Fruit fly (Drosophila melanogaster) whole organism, embryonic: ENCODE measurements around the gene ATPsynepsilonL.
A peak's percentile ranks its signal among the peaks of the same experiment; 100 is the strongest.

ENCODE experiments used
- Awh ChIP-seq: fragments of 200-800 bp; sonication (Bioruptor generic); IDR thresholded peaks from 2 replicates; pipeline ENCODE4, ENCODE4 v1.3.6; 2022; ENCODE audit warnings: missing biosample characterization, missing genetic modification characterization
- C15 ChIP-seq: fragments of 200-800 bp; sonication (Bioruptor generic); IDR thresholded peaks from 3 replicates; pipeline ENCODE4 v1.3.6; 2022; ENCODE audit warnings: missing biosample characterization, missing genetic modification characterization
- CG11247 ChIP-seq: fragments of 200-800 bp; sonication (Bioruptor generic); IDR thresholded peaks from 2 replicates; pipeline ENCODE4 v1.3.6; 2022; ENCODE audit warnings: missing biosample characterization, missing genetic modification characterization
- CG11456 ChIP-seq: fragments of 200-800 bp; sonication (Bioruptor generic); IDR thresholded peaks from 3 replicates; pipeline ENCODE4 v1.3.6; 2022; ENCODE audit warnings: missing biosample characterization, missing genetic modification characterization
- CG11695 ChIP-seq: fragments of 200-800 bp; sonication (Bioruptor generic); IDR thresholded peaks from 3 replicates; pipeline ENCODE4 v1.3.6; 2022; ENCODE audit warnings: missing biosample characterization, missing genetic modification characterization
- CG12219 ChIP-seq: fragments of 200-800 bp; sonication (Bioruptor generic); optimal IDR thresholded peaks from 3 replicates; lab custom pipeline; 2018; ENCODE audit warnings: missing biosample characterization, mild to moderate bottlenecking, missing genetic modification characterization
- CG14441 ChIP-seq: fragments of 200-800 bp; sonication (Bioruptor generic); IDR thresholded peaks from 2 replicates; pipeline ENCODE4 v1.3.6; 2022; ENCODE audit warnings: missing biosample characterization, missing genetic modification characterization
- CG1603 ChIP-seq: fragments of 200-800 bp; sonication (Bioruptor generic); optimal IDR thresholded peaks from 2 replicates; lab custom pipeline; 2019; ENCODE audit warnings: missing biosample characterization, mild to moderate bottlenecking, missing genetic modification characterization, moderate library complexity
- CG1647 ChIP-seq: fragments of 200-800 bp; sonication (Bioruptor generic); optimal IDR thresholded peaks from 3 replicates; lab custom pipeline; 2016; ENCODE audit warnings: missing biosample characterization, missing genetic modification characterization
- CG17186 ChIP-seq: fragments of 200-800 bp; sonication (Bioruptor generic); optimal IDR thresholded peaks from 3 replicates; lab custom pipeline; 2017; ENCODE audit warnings: missing biosample characterization, missing genetic modification reagents, missing genetic modification characterization
- CG17359 ChIP-seq: fragments of 200-800 bp; sonication (Bioruptor generic); optimal IDR thresholded peaks from 3 replicates; lab custom pipeline; 2018; ENCODE audit warnings: missing biosample characterization, mild to moderate bottlenecking, missing genetic modification characterization, moderate library complexity
- CG2129 ChIP-seq: fragments of 200-800 bp; sonication (Bioruptor generic); IDR thresholded peaks from 2 replicates; pipeline ENCODE4 v1.3.6; 2022; ENCODE audit warnings: missing biosample characterization, missing genetic modification characterization; ENCODE audit not compliant: partially characterized antibody
- CG30403 ChIP-seq: fragments of 200-800 bp; sonication (Bioruptor generic); optimal IDR thresholded peaks from 3 replicates; lab custom pipeline; 2016; ENCODE audit warnings: missing biosample characterization, missing genetic modification characterization
- CG33557 ChIP-seq: fragments of 200-800 bp; sonication (Bioruptor generic); optimal IDR thresholded peaks from 2 replicates; lab custom pipeline; 2019; ENCODE audit warnings: missing biosample characterization, mild to moderate bottlenecking, missing genetic modification characterization, moderate library complexity
- CG3995 ChIP-seq: fragments of 200-800 bp; sonication (Bioruptor generic); optimal IDR thresholded peaks from 3 replicates; lab custom pipeline; 2016; ENCODE audit warnings: missing biosample characterization, missing genetic modification characterization
- CG4282 ChIP-seq: fragments of 200-800 bp; sonication (Bioruptor generic); optimal IDR thresholded peaks from 2 replicates; lab custom pipeline; 2016; ENCODE audit warnings: missing biosample characterization, missing genetic modification characterization
- CG5953 ChIP-seq: fragments of 200-800 bp; sonication (Bioruptor generic); IDR thresholded peaks from 2 replicates; pipeline ENCODE4 v1.3.6; 2022; ENCODE audit warnings: missing biosample characterization, missing genetic modification characterization
- CG6791 ChIP-seq: fragments of 200-800 bp; sonication (Bioruptor generic); IDR thresholded peaks from 3 replicates; pipeline ENCODE4 v1.3.6; 2022; ENCODE audit warnings: missing biosample characterization, missing genetic modification characterization; ENCODE audit not compliant: partially characterized antibody
- CG7839 ChIP-seq: fragments of 200-800 bp; sonication (Bioruptor generic); optimal IDR thresholded peaks from 3 replicates; lab custom pipeline; 2018; ENCODE audit warnings: missing biosample characterization, mild to moderate bottlenecking, missing genetic modification characterization, moderate library complexity
- CG8290 ChIP-seq, 3 experiments: fragments of 200-800 bp; sonication (Bioruptor generic); optimal IDR thresholded peaks; 2 replicates each; lab custom pipeline; 2016 to 2019; ENCODE audit warnings: missing biosample characterization in 3 of 3, missing genetic modification characterization in 3 of 3, mild to moderate bottlenecking in 2 of 3, moderate library complexity in 1 of 3
- Dip2 ChIP-seq: fragments of 200-800 bp; sonication (Bioruptor generic); IDR thresholded peaks from 2 replicates; pipeline ENCODE4 v1.3.6; 2022; ENCODE audit warnings: missing biosample characterization, missing genetic modification characterization
- Dll ChIP-seq: fragments of 200-800 bp; sonication (Bioruptor generic); IDR thresholded peaks from 4 replicates; pipeline ENCODE4 v1.3.6; 2022; ENCODE audit warnings: missing biosample characterization, missing genetic modification characterization; ENCODE audit not compliant: partially characterized antibody
- H15 ChIP-seq: fragments of 200-800 bp; sonication (Bioruptor generic); IDR thresholded peaks from 3 replicates; pipeline ENCODE4 v1.3.6; 2022; ENCODE audit warnings: missing biosample characterization, missing genetic modification characterization
- Kr ChIP-seq: fragments of 200-800 bp; sonication (Bioruptor generic); optimal IDR thresholded peaks from 2 replicates; lab custom pipeline; 2017; ENCODE audit warnings: missing biosample characterization, mild to moderate bottlenecking, missing genetic modification characterization
- NC2β ChIP-seq: fragments of 200-800 bp; sonication (Bioruptor generic); optimal IDR thresholded peaks from 2 replicates; lab custom pipeline; 2016; ENCODE audit warnings: missing biosample characterization, missing genetic modification characterization
- Nf-YC ChIP-seq: fragments of 200-800 bp; optimal IDR thresholded peaks from 3 replicates; lab custom pipeline; 2019; ENCODE audit warnings: missing biosample characterization, mild to moderate bottlenecking, missing genetic modification characterization, moderate library complexity
- NfI ChIP-seq: fragments of 200-800 bp; sonication (Bioruptor generic); optimal IDR thresholded peaks from 3 replicates; lab custom pipeline; 2018; ENCODE audit warnings: missing biosample characterization, mild to moderate bottlenecking, missing genetic modification characterization, moderate library complexity
- Sin3A ChIP-seq: fragments of >200 bp; optimal IDR thresholded peaks from 2 replicates; lab custom pipeline; 2018
- Xbp1 ChIP-seq: fragments of 200-800 bp; sonication (Bioruptor generic); optimal IDR thresholded peaks from 3 replicates; lab custom pipeline; 2016; ENCODE audit warnings: missing biosample characterization, mild to moderate bottlenecking, missing genetic modification characterization
- YL-1 ChIP-seq: fragments of 200-800 bp; sonication (Bioruptor generic); optimal IDR thresholded peaks from 3 replicates; lab custom pipeline; 2017; ENCODE audit warnings: missing biosample characterization, mild to moderate bottlenecking, missing genetic modification characterization
- bowl ChIP-seq: fragments of 200-800 bp; sonication (Bioruptor generic); IDR thresholded peaks from 2 replicates; pipeline ENCODE4 v1.3.6; 2022; ENCODE audit warnings: missing biosample characterization, missing genetic modification characterization
- chinmo ChIP-seq: fragments of 200-800 bp; sonication (Bioruptor generic); IDR thresholded peaks from 4 replicates; pipeline ENCODE4 v1.3.6; 2022; ENCODE audit warnings: missing biosample characterization, missing genetic modification characterization; ENCODE audit not compliant: partially characterized antibody
- ci ChIP-seq: fragments of 200-800 bp; sonication (Bioruptor generic); IDR thresholded peaks from 3 replicates; pipeline ENCODE4 v1.3.6; 2022; ENCODE audit warnings: missing biosample characterization, missing genetic modification characterization
- crc ChIP-seq: fragments of 200-800 bp; sonication (Bioruptor generic); optimal IDR thresholded peaks from 2 replicates; lab custom pipeline; 2016; ENCODE audit warnings: missing biosample characterization, missing genetic modification characterization
- dati ChIP-seq: fragments of 200-800 bp; sonication (Bioruptor generic); IDR thresholded peaks from 2 replicates; pipeline ENCODE4 v1.3.6; 2022; ENCODE audit warnings: missing biosample characterization, missing genetic modification characterization
- dysf ChIP-seq: fragments of 200-800 bp; sonication (Bioruptor generic); IDR thresholded peaks from 3 replicates; pipeline ENCODE4 v1.3.6; 2022; ENCODE audit warnings: missing biosample characterization, missing genetic modification characterization
- en ChIP-seq: fragments of 200-800 bp; sonication (Bioruptor generic); optimal IDR thresholded peaks from 2 replicates; lab custom pipeline; 2016; ENCODE audit warnings: missing biosample characterization, missing genetic modification characterization
- hbn ChIP-seq: fragments of 200-800 bp; sonication (Bioruptor generic); IDR thresholded peaks from 2 replicates; pipeline ENCODE4 v1.3.6; 2022; ENCODE audit warnings: missing biosample characterization, missing genetic modification characterization; ENCODE audit not compliant: partially characterized antibody
- insv ChIP-seq, 2 experiments: fragments of 200-800 bp; sonication (Bioruptor generic); optimal IDR thresholded peaks; 3 replicates each; lab custom pipeline; 2016 to 2018; ENCODE audit warnings: missing biosample characterization in 2 of 2, missing genetic modification characterization in 2 of 2
- jigr1 ChIP-seq: fragments of 200-800 bp; sonication (Bioruptor generic); IDR thresholded peaks from 3 replicates; pipeline ENCODE4 v1.3.6; 2022; ENCODE audit warnings: missing biosample characterization, missing genetic modification characterization
- mam ChIP-seq: fragments of 200-800 bp; sonication (Bioruptor generic); optimal IDR thresholded peaks from 3 replicates; lab custom pipeline; 2016; ENCODE audit warnings: missing biosample characterization, missing genetic modification characterization
- nau ChIP-seq: fragments of 200-800 bp; sonication (Bioruptor generic); optimal IDR thresholded peaks from 3 replicates; lab custom pipeline; 2017; ENCODE audit warnings: missing biosample characterization, mild to moderate bottlenecking, missing genetic modification characterization, missing genetic modification reagents
- nerfin-1 ChIP-seq: fragments of 200-800 bp; sonication (Bioruptor generic); optimal IDR thresholded peaks from 3 replicates; lab custom pipeline; 2019; ENCODE audit warnings: missing biosample characterization, mild to moderate bottlenecking, missing genetic modification characterization, moderate library complexity
- pb ChIP-seq: fragments of 200-800 bp; sonication (Bioruptor generic); optimal IDR thresholded peaks from 3 replicates; lab custom pipeline; 2016; ENCODE audit warnings: missing biosample characterization, missing genetic modification characterization
- slbo ChIP-seq: fragments of 200-800 bp; sonication (Bioruptor generic); IDR thresholded peaks from 2 replicates; pipeline ENCODE4 v1.3.6; 2022; ENCODE audit warnings: missing biosample characterization, missing genetic modification characterization
- tap ChIP-seq: fragments of 200-800 bp; optimal IDR thresholded peaks from 3 replicates; lab custom pipeline; 2019; ENCODE audit warnings: missing biosample characterization, mild to moderate bottlenecking, missing genetic modification characterization, moderate library complexity
- trem ChIP-seq: fragments of 200-800 bp; optimal IDR thresholded peaks from 3 replicates; lab custom pipeline; 2019; ENCODE audit warnings: missing biosample characterization, mild to moderate bottlenecking, missing genetic modification characterization, moderate library complexity
- trh ChIP-seq: fragments of 200-800 bp; sonication (Bioruptor generic); optimal IDR thresholded peaks from 2 replicates; lab custom pipeline; 2016; ENCODE audit warnings: missing biosample characterization, missing genetic modification characterization

The ATPsynepsilonL gene

dm6 chr3R:10139649-10140598 lies 18.4 kb downstream of the ATPsynepsilonL start, which contains the start of gene tws (continued):
- TF ChIP-seq CG17359: peak; percentile 48
- no peak for TF ChIP-seq trem
- peak; percentile 72 for TF ChIP-seq CG1603 (tag; lab: Kevin White, UChicago)
- peak; percentile 69 for TF ChIP-seq CG3995 (GFP tag; lab: Kevin White, UChicago)
- no peak for TF ChIP-seq Dip2
- peak; percentile 51 for TF ChIP-seq CG7839 (tag; lab: Kevin White, UChicago)
- TF ChIP-seq CG12219 (GFP tag; lab: Kevin White, UChicago): peak; percentile 62
- no peak for TF ChIP-seq CG2129 (GFP tag; lab: Robert Waterston, UW)
- peak; percentile 23; the same call in 1 of the 3 replicates for TF ChIP-seq H15 (GFP tag; lab: Robert Waterston, UW)
- TF ChIP-seq CG1647: no peak
- TF ChIP-seq tap (tag; lab: Kevin White, UChicago): peak; percentile 38
- peak; percentile 6 for TF ChIP-seq crc (GFP tag; lab: Kevin White, UChicago)
- peak; percentile 50; the same call in 1 of the 2 replicates for TF ChIP-seq dati (GFP tag; lab: Robert Waterston, UW)
- TF ChIP-seq YL-1 (GFP tag; lab: Kevin White, UChicago): no peak
- TF ChIP-seq CG14441 (GFP tag; lab: Robert Waterston, UW): peak; percentile 72
- no peak for TF ChIP-seq Dll (GFP tag; lab: Robert Waterston, UW)
- peak; percentile 50 for TF ChIP-seq CG30403 (GFP tag; lab: Kevin White, UChicago)
- TF ChIP-seq CG4282 (GFP tag; lab: Kevin White, UChicago): no peak
- peak; percentile 36 for TF ChIP-seq NfI
- TF ChIP-seq pb (GFP tag; lab: Kevin White, UChicago): peak; percentile 50
- TF ChIP-seq CG6791: 0 out of 3 replicates have a peak, but pooled peaks have one; percentile 37
- TF ChIP-seq ci: peak; percentile 53; the same call in 2 of the 3 replicates
- no peak for TF ChIP-seq bowl (GFP tag; lab: Robert Waterston, UW)
- peak; percentile 48 for TF ChIP-seq mam (GFP tag; lab: Kevin White, UChicago)
- TF ChIP-seq CG11695: peak; percentile 80
- peak; percentile 16 for TF ChIP-seq NC2β (GFP tag; lab: Kevin White, UChicago)
- TF ChIP-seq en (GFP tag; lab: Kevin White, UChicago): no peak
- TF ChIP-seq insv (GFP tag; optimal IDR thresholded peaks at IDR 0.05; lab: Kevin White, UChicago): no peak
- peak; percentile 52; the same call in 1 of the 3 replicates for TF ChIP-seq CG11456 (GFP tag; lab: Robert Waterston, UW)
- TF ChIP-seq C15 (GFP tag; lab: Robert Waterston, UW): peak; percentile 23; the same call in 1 of the 3 replicates
- TF ChIP-seq Sin3A (lab: Kevin White, UChicago): no peak
- peak; percentile 66 for TF ChIP-seq dysf (GFP tag; lab: Robert Waterston, UW)
- peak; percentile 3 for TF ChIP-seq nau (GFP tag; lab: Kevin White, UChicago)
- no peak for TF ChIP-seq trh (GFP tag; lab: Kevin White, UChicago)
- TF ChIP-seq CG8290 (GFP tag; optimal IDR thresholded peaks at IDR 0.05; lab: Kevin White, UChicago): no peak
- TF ChIP-seq CG8290 (tag; optimal IDR thresholded peaks at IDR 0.05; lab: Kevin White, UChicago): peak in 1 of 2 experiments; percentile 94
- peak; percentile 39 for TF ChIP-seq Xbp1 (GFP tag; lab: Kevin White, UChicago)
- no peak for TF ChIP-seq CG33557 (GFP tag; lab: Kevin White, UChicago)
- no peak for TF ChIP-seq hbn
- TF ChIP-seq Awh: peak; percentile 90
- TF ChIP-seq Kr: no peak
- peak; percentile 69 for TF ChIP-seq slbo (GFP tag; lab: Robert Waterston, UW)
- TF ChIP-seq CG11247 (GFP tag; lab: Robert Waterston, UW): no peak
- TF ChIP-seq CG17186 (GFP tag; lab: Kevin White, UChicago): no peak
- no peak for TF ChIP-seq jigr1 (GFP tag; lab: Robert Waterston, UW)
- no peak for TF ChIP-seq CG5953
- no peak for TF ChIP-seq nerfin-1 (tag; lab: Kevin White, UChicago)
- peak; percentile 58 for TF ChIP-seq Nf-YC (tag; lab: Kevin White, UChicago)
- TF ChIP-seq chinmo: peak; percentile 66; the same call in 2 of the 4 replicates
